Worm (Caenorhabditis elegans) whole organism, L2 larva: ENCODE measurements around the gene F01G4.4.

Experiments
- F13H6.1 ChIP-seq: sonication (generic microtip); optimal IDR thresholded peaks from 2 replicates; lab custom pipeline; 2016; ENCODE audit warnings: missing genetic modification characterization, missing compliant biosample characterization
- R02D3.7 ChIP-seq: fragments of 150-350 bp; optimal IDR thresholded peaks from 2 replicates; lab custom pipeline; 2014; ENCODE audit warnings: missing biosample characterization, missing genetic modification characterization
- Y55F3AM.14 ChIP-seq: fragments of 200-800 bp; sonication (Bioruptor generic); optimal IDR thresholded peaks from 2 replicates; lab custom pipeline; 2018; ENCODE audit warnings: mild to moderate bottlenecking, missing genetic modification characterization, missing compliant biosample characterization
- alr-1 ChIP-seq: fragments of 150-350 bp; optimal IDR thresholded peaks from 2 replicates; lab custom pipeline; 2014; ENCODE audit warnings: missing biosample characterization, missing genetic modification characterization
- ama-1 ChIP-seq: fragments of 150-350 bp; optimal IDR thresholded peaks from 2 replicates; lab custom pipeline; 2018; ENCODE audit warnings: inconsistent platforms
- blmp-1 ChIP-seq: sonication (generic microtip); optimal IDR thresholded peaks from 2 replicates; lab custom pipeline; 2017; ENCODE audit warnings: missing genetic modification characterization, mild to moderate bottlenecking, missing compliant biosample characterization, antibody characterized with exemption, moderate library complexity; ENCODE audit not compliant: insufficient read depth
- ceh-16 ChIP-seq: fragments of 150-350 bp; optimal IDR thresholded peaks from 2 replicates; lab custom pipeline; 2014; ENCODE audit warnings: missing biosample characterization, missing genetic modification characterization
- dmd-4 ChIP-seq: sonication (generic microtip); optimal IDR thresholded peaks from 2 replicates; lab custom pipeline; 2017; ENCODE audit warnings: missing biosample characterization, missing genetic modification characterization
- elt-3 ChIP-seq: sonication (generic microtip); optimal IDR thresholded peaks from 2 replicates; lab custom pipeline; 2017; ENCODE audit warnings: missing biosample characterization, missing genetic modification characterization
- fos-1 ChIP-seq: fragments of 150-350 bp; optimal IDR thresholded peaks from 2 replicates; lab custom pipeline; 2014; ENCODE audit warnings: missing biosample characterization, missing genetic modification characterization
- gmeb-1 ChIP-seq: fragments of 150-350 bp; optimal IDR thresholded peaks from 2 replicates; lab custom pipeline; 2014; ENCODE audit warnings: missing biosample characterization, missing genetic modification characterization
- lin-11 ChIP-seq: fragments of 150-350 bp; sonication (generic microtip); optimal IDR thresholded peaks from 2 replicates; lab custom pipeline; 2014; ENCODE audit warnings: missing biosample characterization, missing genetic modification characterization, inconsistent platforms, mixed read lengths
- lin-13 ChIP-seq: fragments of 150-350 bp; optimal IDR thresholded peaks from 2 replicates; lab custom pipeline; 2014; ENCODE audit warnings: missing biosample characterization, missing genetic modification reagents, missing genetic modification characterization
- lsy-2 ChIP-seq, 2 experiments: fragments of 150-350 bp in 1 of 2; sonication (generic microtip) in 1 of 2; optimal IDR thresholded peaks; 2 replicates each; lab custom pipeline; 2014 to 2017; ENCODE audit warnings: missing biosample characterization in 2 of 2, missing genetic modification characterization in 2 of 2
- mab-5 ChIP-seq: fragments of 150-350 bp; optimal IDR thresholded peaks from 2 replicates; lab custom pipeline; 2014; ENCODE audit warnings: missing biosample characterization, missing genetic modification characterization
- mbf-1 ChIP-seq: sonication (generic microtip); optimal IDR thresholded peaks from 2 replicates; lab custom pipeline; 2017; ENCODE audit warnings: missing biosample characterization, missing genetic modification characterization
- mdl-1 ChIP-seq, 2 experiments: fragments of 150-350 bp in 1 of 2; sonication (generic microtip) in 1 of 2; optimal IDR thresholded peaks; 2 replicates each; lab custom pipeline; 2017; ENCODE audit warnings: missing biosample characterization in 2 of 2, missing genetic modification characterization in 2 of 2
- nhr-10 ChIP-seq: sonication (generic microtip); optimal IDR thresholded peaks from 2 replicates; lab custom pipeline; 2017; ENCODE audit warnings: missing biosample characterization, missing genetic modification characterization
- nhr-11 ChIP-seq: fragments of 150-350 bp; optimal IDR thresholded peaks from 2 replicates; lab custom pipeline; 2014; ENCODE audit warnings: missing biosample characterization, missing genetic modification characterization
- nhr-12 ChIP-seq: fragments of 150-350 bp; optimal IDR thresholded peaks from 2 replicates; lab custom pipeline; 2014; ENCODE audit warnings: missing biosample characterization, missing genetic modification characterization
- nhr-129 ChIP-seq: fragments of 150-350 bp; optimal IDR thresholded peaks from 2 replicates; lab custom pipeline; 2014; ENCODE audit warnings: missing biosample characterization, missing genetic modification characterization
- nhr-23 ChIP-seq: fragments of 150-350 bp; optimal IDR thresholded peaks from 2 replicates; lab custom pipeline; 2014; ENCODE audit warnings: missing biosample characterization, missing genetic modification reagents, missing genetic modification characterization
- nhr-25 ChIP-seq: fragments of 150-350 bp; sonication (generic microtip); optimal IDR thresholded peaks from 3 replicates; lab custom pipeline; 2014; ENCODE audit warnings: missing biosample characterization, missing genetic modification characterization
- nhr-6 ChIP-seq: fragments of 150-350 bp; optimal IDR thresholded peaks from 2 replicates; lab custom pipeline; 2014; ENCODE audit warnings: missing biosample characterization, missing genetic modification characterization
- peb-1 ChIP-seq: fragments of 150-350 bp; optimal IDR thresholded peaks from 2 replicates; lab custom pipeline; 2014; ENCODE audit warnings: missing biosample characterization, missing genetic modification characterization
- sem-4 ChIP-seq: fragments of 150-350 bp; optimal IDR thresholded peaks from 2 replicates; lab custom pipeline; 2014; ENCODE audit warnings: missing biosample characterization, missing genetic modification reagents, missing genetic modification characterization
- skn-1 ChIP-seq: sonication (generic microtip); optimal IDR thresholded peaks from 2 replicates; lab custom pipeline; 2017; ENCODE audit warnings: missing biosample characterization, missing genetic modification characterization
- sma-3 ChIP-seq: sonication (generic microtip); optimal IDR thresholded peaks from 2 replicates; lab custom pipeline; 2016; ENCODE audit warnings: missing genetic modification reagents, missing genetic modification characterization, missing compliant biosample characterization
- snpc-4 ChIP-seq: fragments of 150-350 bp; optimal IDR thresholded peaks from 2 replicates; lab custom pipeline; 2014; ENCODE audit warnings: missing biosample characterization, missing genetic modification characterization
- unc-39 ChIP-seq: fragments of 150-350 bp; optimal IDR thresholded peaks from 2 replicates; lab custom pipeline; 2014; ENCODE audit warnings: missing biosample characterization, missing genetic modification characterization
- unc-55 ChIP-seq: fragments of 150-350 bp; sonication (generic microtip); optimal IDR thresholded peaks from 3 replicates; lab custom pipeline; 2014; ENCODE audit warnings: missing biosample characterization, missing genetic modification reagents, missing genetic modification characterization
- unc-62 ChIP-seq: fragments of 150-350 bp; optimal IDR thresholded peaks from 2 replicates; lab custom pipeline; 2014; ENCODE audit warnings: missing biosample characterization, missing genetic modification reagents, missing genetic modification characterization
- zag-1 ChIP-seq: fragments of 150-350 bp; optimal IDR thresholded peaks from 2 replicates; lab custom pipeline; 2014; ENCODE audit warnings: missing biosample characterization, missing genetic modification characterization
- ztf-4 ChIP-seq: fragments of 150-350 bp; optimal IDR thresholded peaks from 2 replicates; lab custom pipeline; 2014; ENCODE audit warnings: missing biosample characterization, missing genetic modification characterization

The F01G4.4 gene

DNA sequence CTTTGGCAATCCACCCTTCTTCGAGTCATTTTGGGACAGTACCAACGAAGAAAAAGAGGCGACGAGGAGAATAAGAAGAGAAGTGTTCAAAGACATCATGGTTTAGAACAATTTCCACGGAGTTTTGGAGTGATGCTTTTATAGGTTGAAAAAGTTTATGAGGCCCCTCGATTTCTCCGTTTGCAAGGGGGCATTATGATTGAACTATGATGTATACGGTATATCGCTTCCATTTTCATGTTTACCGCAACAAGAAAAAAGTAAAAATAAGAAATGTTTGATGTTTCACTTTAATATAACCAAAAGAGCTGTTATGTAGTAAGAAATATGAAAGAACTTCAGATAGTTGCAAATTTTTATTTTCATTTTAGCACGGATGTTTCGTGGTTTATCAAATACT lies 41.8 kb upstream of the F01G4.4 start, which contains the start of gene srlf-18:
TSS of gene srlf-18 (minus strand) at position 101 of the 400 bp plus-strand sequence.
- no peak for TF ChIP-seq sma-3 (GFP tag; lab: Kevin White, UChicago)
- TF ChIP-seq gmeb-1 (tag; lab: Kevin White, UChicago): no peak
- no peak for TF ChIP-seq mdl-1 (tag; optimal IDR thresholded peaks at IDR 0.05; lab: Kevin White, UChicago)
- TF ChIP-seq elt-3 (tag; lab: Kevin White, UChicago): no peak
- TF ChIP-seq lin-11 (tag; lab: Kevin White, UChicago): no peak
- no peak for TF ChIP-seq unc-39 (tag; lab: Kevin White, UChicago)
- no peak for TF ChIP-seq sem-4
- no peak for TF ChIP-seq Y55F3AM.14 (GFP tag; lab: Kevin White, UChicago)
- no peak for TF ChIP-seq ceh-16 (tag; lab: Kevin White, UChicago)
- no peak for TF ChIP-seq nhr-10 (tag; lab: Kevin White, UChicago)
- TF ChIP-seq alr-1: no peak
- TF ChIP-seq fos-1 (tag; lab: Kevin White, UChicago): no peak
- TF ChIP-seq skn-1 (tag; lab: Kevin White, UChicago): no peak
- TF ChIP-seq mab-5 (tag; lab: Kevin White, UChicago): no peak
- no peak for TF ChIP-seq nhr-12 (tag; lab: Kevin White, UChicago)

DNA sequence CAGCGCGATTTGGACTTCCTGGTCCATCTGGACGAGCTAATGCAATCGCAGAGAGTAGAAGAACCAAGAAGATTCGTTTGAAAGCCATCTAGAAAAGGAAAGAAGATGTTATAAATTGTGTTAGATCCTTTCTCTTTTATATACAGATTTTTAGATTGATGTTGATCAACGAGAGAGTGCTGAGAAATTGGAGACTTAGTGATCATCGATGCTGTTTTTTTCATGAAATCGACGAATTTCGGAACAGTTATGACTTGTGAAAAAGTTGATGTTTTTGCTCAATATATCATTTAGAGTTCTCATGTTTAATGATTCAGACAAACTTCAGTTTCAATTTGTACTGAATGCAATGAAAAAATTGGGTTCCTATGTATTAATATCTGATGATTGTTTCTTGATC lies 40.5 kb upstream of the F01G4.4 start, which contains the start of gene srlf-17:
TSS of gene srlf-17 (minus strand) at position 101 of the 400 bp plus-strand sequence.
- TF ChIP-seq ama-1 (lab: Kevin White, UChicago) (no peak), snpc-4 (tag; lab: Kevin White, UChicago) (no peak), lin-11 (tag; lab: Kevin White, UChicago) (no peak), zag-1 (tag; lab: Kevin White, UChicago) (no peak), unc-62 (GFP tag; lab: Kevin White, UChicago) (no peak), R02D3.7 (tag; lab: Kevin White, UChicago) (no peak), nhr-129 (no peak), nhr-6 (tag; lab: Kevin White, UChicago) (no peak), F13H6.1 (tag; lab: Kevin White, UChicago) (no peak), Y55F3AM.14 (GFP tag; lab: Kevin White, UChicago) (no peak), nhr-25 (tag; lab: Kevin White, UChicago) (no peak)
- TF ChIP-seq, all 48 proteins: peak for 0

DNA sequence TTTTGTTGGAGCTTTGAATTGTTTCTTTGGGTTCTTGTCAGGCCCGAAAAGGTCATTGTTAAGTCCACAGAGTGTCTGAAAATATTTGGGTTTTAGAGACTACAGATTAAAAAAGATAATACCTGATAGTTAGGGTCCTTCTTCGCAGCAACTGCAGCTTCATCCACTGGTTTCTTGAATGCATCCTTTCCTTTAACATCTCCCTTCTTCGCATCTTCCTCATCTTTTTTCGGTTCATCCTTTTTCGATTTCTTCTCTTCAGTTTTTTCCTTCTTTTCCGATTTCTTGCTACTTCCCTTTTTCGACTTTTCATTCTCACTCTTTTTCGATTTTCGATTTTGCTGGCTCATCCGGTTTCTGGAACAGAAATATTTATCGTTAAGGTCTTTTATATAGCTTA lies 39.6 kb upstream of the F01G4.4 start:
- TF ChIP-seq unc-55 (GFP tag; lab: Kevin White, UChicago) (no peak), unc-62 (GFP tag; lab: Kevin White, UChicago) (no peak), mbf-1 (tag; lab: Kevin White, UChicago) (no peak), lin-13 (GFP tag; lab: Kevin White, UChicago) (no peak), nhr-11 (no peak), ama-1 (lab: Kevin White, UChicago) (no peak), gmeb-1 (tag; lab: Kevin White, UChicago) (no peak), fos-1 (tag; lab: Kevin White, UChicago) (no peak), blmp-1 (tag; lab: Kevin White, UChicago) (no peak), ztf-4 (tag; lab: Kevin White, UChicago) (no peak), dmd-4 (tag; lab: Kevin White, UChicago) (no peak)

DNA sequence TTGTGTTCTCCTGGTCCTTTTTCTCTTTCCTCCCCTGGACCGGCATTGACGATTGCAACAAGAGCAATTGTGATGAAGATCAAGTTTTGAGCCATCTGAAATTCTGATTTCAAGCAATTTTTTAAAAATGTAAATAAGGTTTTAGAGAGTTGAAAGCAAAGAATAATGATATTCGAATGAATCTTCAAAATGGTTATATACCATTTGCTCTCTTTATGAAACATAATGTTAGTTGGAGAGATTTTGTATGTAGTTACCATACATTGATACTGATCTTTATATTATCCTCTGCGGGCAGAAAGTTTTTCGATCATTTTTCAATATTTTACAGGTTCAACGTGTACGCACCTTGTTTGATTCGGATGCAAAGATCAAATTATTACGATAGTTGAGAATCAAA lies 37.4 kb upstream of the F01G4.4 start, which contains the start of gene srlf-24:
TSS of gene srlf-24 (minus strand) at position 101 of the 400 bp plus-strand sequence.
- TF ChIP-seq blmp-1 (tag; lab: Kevin White, UChicago): no peak
- TF ChIP-seq nhr-11: no peak
- TF ChIP-seq snpc-4 (tag; lab: Kevin White, UChicago): no peak
- TF ChIP-seq lin-13 (GFP tag; lab: Kevin White, UChicago): no peak
- TF ChIP-seq F13H6.1 (tag; lab: Kevin White, UChicago): no peak
- no peak for TF ChIP-seq nhr-23
- no peak for TF ChIP-seq nhr-25 (tag; lab: Kevin White, UChicago)
- TF ChIP-seq peb-1 (tag; lab: Kevin White, UChicago): no peak
- TF ChIP-seq, all 48 proteins: peak for 0

DNA sequence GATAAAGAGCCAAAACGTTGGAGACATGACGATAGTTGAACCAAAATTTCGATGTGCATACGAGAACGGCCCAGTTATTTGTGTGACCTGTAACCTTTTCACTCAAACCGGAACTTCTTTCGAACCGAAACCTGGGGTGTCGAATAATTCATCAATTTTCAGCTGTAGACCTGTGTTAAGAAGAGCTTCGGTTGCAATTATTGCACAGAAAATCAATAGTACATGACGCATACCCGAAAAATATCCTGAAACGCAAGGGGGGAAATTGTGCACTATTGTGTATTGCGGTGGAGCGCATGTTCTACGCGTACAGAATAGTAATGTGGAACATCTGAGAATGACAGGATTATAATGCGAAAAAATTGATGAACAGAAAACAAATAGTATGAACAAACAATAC lies 33.4 kb upstream of the F01G4.4 start, which contains the start of gene pigk-1:
TSS of gene pigk-1 (minus strand) at position 248 of the 400 bp plus-strand sequence.
- TF ChIP-seq ama-1 (lab: Kevin White, UChicago) (no peak), lsy-2 (tag; optimal IDR thresholded peaks at IDR 0.05; lab: Kevin White, UChicago) (peak in 1 of 2 experiments; percentile 7)
- TF ChIP-seq, all 48 proteins: peak for 1
